Worm (Caenorhabditis elegans) whole organism, L4 larva: Measurements from ENCODE around the gene W09G12.8.

Experiments used
- ama-1 ChIP-seq: fragments of 150-350 bp; optimal IDR thresholded peaks from 2 replicates; lab custom pipeline; 2014; ENCODE audit warnings: inconsistent platforms, mixed read lengths
- ceh-20 ChIP-seq: fragments of 200-800 bp; sonication (Bioruptor generic); IDR thresholded peaks from 2 replicates; pipeline ENCODE4 v1.3.6; 2022; ENCODE audit warnings: missing genetic modification reagents, missing genetic modification characterization, missing compliant biosample characterization
- mdl-1 ChIP-seq, 2 experiments: fragments of 150-350 bp in 1 of 2; sonication (generic microtip) in 1 of 2; optimal IDR thresholded peaks; 2 replicates each; lab custom pipeline; 2014 to 2017; ENCODE audit warnings: missing biosample characterization in 2 of 2, missing genetic modification characterization in 2 of 2
- mep-1 ChIP-seq: fragments of 150-350 bp; sonication (generic microtip); optimal IDR thresholded peaks from 3 replicates; lab custom pipeline; 2014; ENCODE audit warnings: missing biosample characterization, missing genetic modification characterization
- nhr-10 ChIP-seq: fragments of 150-350 bp; optimal IDR thresholded peaks from 2 replicates; lab custom pipeline; 2014; ENCODE audit warnings: missing biosample characterization, missing genetic modification characterization
- nhr-28 ChIP-seq: fragments of 150-350 bp; optimal IDR thresholded peaks from 2 replicates; lab custom pipeline; 2014; ENCODE audit warnings: missing biosample characterization, missing genetic modification characterization
- nhr-76 ChIP-seq: fragments of 150-350 bp; optimal IDR thresholded peaks from 2 replicates; lab custom pipeline; 2014; ENCODE audit warnings: missing biosample characterization, missing genetic modification characterization
- saeg-2 ChIP-seq: fragments of 200-800 bp; sonication (Bioruptor generic); IDR thresholded peaks from 2 replicates; pipeline ENCODE4 v1.3.6; 2022; ENCODE audit warnings: missing genetic modification reagents, missing genetic modification characterization, missing compliant biosample characterization
- unc-62 ChIP-seq, 3 experiments: fragments of 150-350 bp in 1 of 3; sonication (generic microtip); optimal IDR thresholded peaks in 2 of 3; peaks in 1 of 3; 1 replicate in 1 of 3; 2 replicates in 2 of 3; lab custom pipeline; 2014 to 2017; ENCODE audit warnings: missing biosample characterization in 3 of 3, missing genetic modification characterization in 3 of 3, missing genetic modification reagents in 3 of 3, missing genotype in 1 of 3
- zfp-3 ChIP-seq: fragments of 200-800 bp; sonication (Bioruptor generic); conservative IDR thresholded peaks from 2 replicates; pipeline ENCODE4 v1.3.6; 2022; ENCODE audit warnings: missing genetic modification reagents, missing genetic modification characterization, missing compliant biosample characterization

DNA sequence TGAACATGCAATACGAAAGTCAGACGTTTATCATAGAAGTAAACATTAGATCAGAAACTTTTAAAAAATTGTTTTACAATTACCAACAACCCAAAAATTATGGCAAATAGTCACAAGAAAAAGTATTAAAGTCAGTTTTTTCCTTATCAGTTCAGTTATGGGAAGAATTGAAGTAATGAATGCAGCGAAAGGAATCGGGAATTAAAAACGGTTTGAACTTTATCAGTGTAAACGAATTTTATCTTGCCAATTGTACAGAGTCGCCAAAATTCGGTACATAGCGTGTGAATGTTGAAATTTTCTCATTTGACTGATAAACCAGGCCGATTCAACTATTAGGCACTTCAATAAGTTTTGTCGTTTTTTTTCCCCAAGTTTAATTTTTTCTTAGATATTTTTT lies 40.2 kb downstream of the W09G12.8 start:
- TF ChIP-seq ama-1 (no peak), nhr-76 (tag; lab: Kevin White, UChicago) (no peak), nhr-10 (tag; lab: Kevin White, UChicago) (no peak), unc-62 (GFP tag; optimal IDR thresholded peaks at IDR 0.05 in 1 of 2; lab: Kevin White, UChicago) (no peak), unc-62 (tag; optimal IDR thresholded peaks at IDR 0.05; lab: Kevin White, UChicago) (no peak), ceh-20 (GFP tag; lab: Robert Waterston, UW) (no peak), mdl-1 (tag; optimal IDR thresholded peaks at IDR 0.05; lab: Kevin White, UChicago) (no peak), saeg-2 (GFP tag; lab: Robert Waterston, UW) (no peak), mep-1 (tag; lab: Kevin White, UChicago) (no peak), zfp-3 (GFP tag; lab: Robert Waterston, UW) (no peak), nhr-28 (peak; percentile 78)
